In genomic region chr3L:6141538-6141937, dm6 we compare ENCODE assay signal across 1 fruit fly cellular context.
TF ChIP-seq lines count a peak whose summit lies in the region.

No protein-coding gene starts in this region.

TF ChIP-seq in whole organism, embryonic, 481 proteins besides CTCF, POLR2A, EP300 and RAD21 (continued from another document):
- TF ChIP-seq CG12769 (tag; optimal IDR thresholded peaks at IDR 0.05; lab: Kevin White, UChicago) (peak; percentile 64), abd-A (tag; optimal IDR thresholded peaks at IDR 0.05; lab: Kevin White, UChicago) (peak; percentile 81), bsh (GFP tag; optimal IDR thresholded peaks at IDR 0.05; lab: Kevin White, UChicago) (no peak), pita (GFP tag; optimal IDR thresholded peaks at IDR 0.05; lab: Kevin White, UChicago) (no peak), fd3F (GFP tag; optimal IDR thresholded peaks at IDR 0.05; lab: Kevin White, UChicago) (no peak), GATAe (GFP tag; conservative IDR thresholded peaks at IDR 0.05; lab: Robert Waterston, UW) (no peak), HLH3B (GFP tag; IDR thresholded peaks at IDR 0.05; lab: Robert Waterston, UW) (no peak), Rx (GFP tag; IDR thresholded peaks at IDR 0.05; lab: Robert Waterston, UW) (no peak), slp2 (GFP tag; optimal IDR thresholded peaks at IDR 0.05; lab: Kevin White, UChicago) (no peak), Nf-YB (GFP tag; optimal IDR thresholded peaks at IDR 0.05; lab: Kevin White, UChicago) (no peak), CG12942 (GFP tag; optimal IDR thresholded peaks at IDR 0.05; lab: Kevin White, UChicago) (no peak), CG13894 (tag; optimal IDR thresholded peaks at IDR 0.05; lab: Kevin White, UChicago) (peak; percentile 78), CG4730 (GFP tag; IDR thresholded peaks at IDR 0.05; lab: Robert Waterston, UW) (no peak), kah (GFP tag; optimal IDR thresholded peaks at IDR 0.05; lab: Kevin White, UChicago) (no peak), fd96Cb (tag; optimal IDR thresholded peaks at IDR 0.05; lab: Kevin White, UChicago) (no peak), exex (tag; optimal IDR thresholded peaks at IDR 0.05; lab: Kevin White, UChicago) (no peak), mld (GFP tag; IDR thresholded peaks at IDR 0.05; lab: Robert Waterston, UW; ENCODE audit: partially characterized antibody) (no peak), CG16815 (GFP tag; optimal IDR thresholded peaks at IDR 0.05; lab: Kevin White, UChicago) (no peak), hkb (optimal IDR thresholded peaks at IDR 0.05; lab: Kevin White, UChicago) (no peak), hkb (GFP tag; IDR thresholded peaks at IDR 0.05; lab: Robert Waterston, UW) (no peak)
